Fruit fly (Drosophila melanogaster): ENCODE measurements around the gene Ir75a.

DNA sequence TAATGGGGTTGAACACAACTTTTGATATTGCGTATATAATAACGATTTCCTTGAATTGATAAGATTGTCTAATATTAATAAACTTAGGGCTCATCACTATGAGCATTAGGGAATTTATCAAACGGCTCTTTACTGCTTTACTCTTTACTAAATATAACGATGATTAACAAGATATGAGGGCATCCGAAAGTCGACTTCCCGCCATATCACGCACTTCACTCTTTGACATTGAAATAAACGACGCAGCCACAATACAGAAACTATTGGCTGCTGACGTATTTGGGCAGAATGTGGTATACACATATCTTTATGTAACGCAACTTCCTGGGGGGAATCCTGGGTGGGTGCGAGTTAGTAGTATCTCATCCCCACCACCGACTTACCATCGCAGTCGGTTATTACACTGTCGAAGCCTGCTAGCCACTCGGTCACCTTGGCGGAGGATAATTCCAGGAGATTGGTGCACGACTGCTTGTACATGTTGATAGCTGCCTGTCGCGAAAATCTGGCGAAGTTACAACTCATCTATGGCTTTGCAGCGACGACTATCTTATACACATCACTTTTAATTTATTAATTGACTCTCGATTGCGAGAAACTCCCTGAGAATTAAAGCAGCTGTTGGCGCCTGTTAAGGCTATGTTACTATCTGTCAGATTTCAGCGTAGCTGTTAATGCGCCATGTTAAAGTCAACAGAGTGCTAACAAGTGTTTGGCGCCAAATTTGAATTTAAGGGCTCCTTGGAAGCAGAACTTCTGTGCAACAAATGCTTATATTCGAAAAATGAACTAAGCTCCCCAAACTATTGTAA, 25.4 kb upstream of the Ir75a start, which contains the start of gene CG5567:
- TF ChIP-seq CTCF (optimal IDR thresholded peaks at IDR 0.05) (no peak), CG8478 (optimal IDR thresholded peaks at IDR 0.05) (no peak)

Data from S2 (cell line).